Fruit fly (Drosophila melanogaster) whole organism, embryonic: ENCODE data around the gene Miga.

Source experiments
- Ada2b ChIP-seq: fragments of 200-800 bp; sonication (Bioruptor generic); IDR thresholded peaks from 2 replicates; pipeline ENCODE4 v1.3.6; 2022; ENCODE audit warnings: missing biosample characterization, missing genetic modification characterization
- Aef1 ChIP-seq: fragments of 200-800 bp; sonication (Bioruptor generic); IDR thresholded peaks from 3 replicates; pipeline ENCODE4 v1.3.6; 2022; ENCODE audit warnings: missing biosample characterization, missing genetic modification characterization
- Atf-2 ChIP-seq: fragments of 200-800 bp; sonication (Bioruptor generic); optimal IDR thresholded peaks from 2 replicates; lab custom pipeline; 2016; ENCODE audit warnings: missing biosample characterization, missing genetic modification characterization
- Awh ChIP-seq: fragments of 200-800 bp; sonication (Bioruptor generic); IDR thresholded peaks from 2 replicates; pipeline ENCODE4, ENCODE4 v1.3.6; 2022; ENCODE audit warnings: missing biosample characterization, missing genetic modification characterization
- CG12236 ChIP-seq: fragments of 200-800 bp; sonication (Bioruptor generic); optimal IDR thresholded peaks from 2 replicates; lab custom pipeline; 2016; ENCODE audit warnings: missing biosample characterization, missing genetic modification characterization
- CG14710 ChIP-seq: fragments of 200-800 bp; sonication (Bioruptor generic); optimal IDR thresholded peaks from 3 replicates; lab custom pipeline; 2019; ENCODE audit warnings: missing biosample characterization, mild to moderate bottlenecking, missing genetic modification characterization, moderate library complexity
- CG17829 ChIP-seq: fragments of 200-800 bp; optimal IDR thresholded peaks from 2 replicates; lab custom pipeline; 2019; ENCODE audit warnings: missing biosample characterization, mild to moderate bottlenecking, missing genetic modification characterization, moderate library complexity
- CG17912 ChIP-seq: fragments of 200-800 bp; sonication (Bioruptor generic); optimal IDR thresholded peaks from 2 replicates; lab custom pipeline; 2018; ENCODE audit warnings: missing biosample characterization, mild to moderate bottlenecking, missing genetic modification characterization
- CG2116 ChIP-seq: fragments of 200-800 bp; sonication (Bioruptor generic); optimal IDR thresholded peaks from 3 replicates; lab custom pipeline; 2018; ENCODE audit warnings: missing biosample characterization, mild to moderate bottlenecking, missing genetic modification characterization
- CG2120 ChIP-seq: fragments of 200-800 bp; sonication (Bioruptor generic); optimal IDR thresholded peaks from 3 replicates; lab custom pipeline; 2016; ENCODE audit warnings: missing biosample characterization, missing genetic modification characterization
- CG2889 ChIP-seq: fragments of 200-800 bp; sonication (Bioruptor generic); IDR thresholded peaks from 3 replicates; pipeline ENCODE4 v1.3.6; 2022; ENCODE audit warnings: missing biosample characterization, missing genetic modification characterization
- CG30431 ChIP-seq: fragments of 200-800 bp; sonication (Bioruptor generic); optimal IDR thresholded peaks from 2 replicates; lab custom pipeline; 2017; ENCODE audit warnings: missing biosample characterization, missing genetic modification characterization
- CG32532 ChIP-seq: fragments of 200-800 bp; sonication (Bioruptor generic); IDR thresholded peaks from 2 replicates; pipeline ENCODE4 v1.3.6; 2022; ENCODE audit warnings: missing biosample characterization, missing genetic modification characterization
- CG4360 ChIP-seq: fragments of 200-800 bp; sonication (Bioruptor generic); IDR thresholded peaks from 2 replicates; pipeline ENCODE4 v1.3.6; 2022; ENCODE audit warnings: missing biosample characterization, missing genetic modification characterization
- CG7987 ChIP-seq: fragments of 200-800 bp; sonication (Bioruptor generic); optimal IDR thresholded peaks from 2 replicates; lab custom pipeline; 2018; ENCODE audit warnings: missing biosample characterization, mild to moderate bottlenecking, missing genetic modification characterization, moderate library complexity
- CG8765 ChIP-seq: fragments of 200-800 bp; sonication (Bioruptor generic); IDR thresholded peaks from 2 replicates; pipeline ENCODE4 v1.3.6; 2022; ENCODE audit warnings: missing biosample characterization, missing genetic modification characterization
- CG8944 ChIP-seq: fragments of 200-800 bp; sonication (Bioruptor generic); optimal IDR thresholded peaks from 3 replicates; lab custom pipeline; 2016; ENCODE audit warnings: missing biosample characterization, missing genetic modification characterization
- CG9817 ChIP-seq: fragments of 200-800 bp; sonication (Bioruptor generic); optimal IDR thresholded peaks from 2 replicates; lab custom pipeline; 2018; ENCODE audit warnings: missing biosample characterization, mild to moderate bottlenecking, missing genetic modification characterization, moderate library complexity
- CoRest ChIP-seq: fragments of 200-800 bp; sonication (Bioruptor generic); optimal IDR thresholded peaks from 3 replicates; lab custom pipeline; 2018; ENCODE audit warnings: missing biosample characterization, mild to moderate bottlenecking, missing genetic modification characterization, moderate library complexity
- D19B ChIP-seq: fragments of 200-800 bp; sonication (Bioruptor generic); optimal IDR thresholded peaks from 2 replicates; lab custom pipeline; 2017; ENCODE audit warnings: missing biosample characterization, mild to moderate bottlenecking, missing genetic modification characterization
- Fer2 ChIP-seq: fragments of 200-800 bp; sonication (Bioruptor generic); optimal IDR thresholded peaks from 2 replicates; lab custom pipeline; 2018; ENCODE audit warnings: missing biosample characterization, mild to moderate bottlenecking, missing genetic modification characterization, moderate library complexity
- H2.0 ChIP-seq: fragments of 200-800 bp; sonication (Bioruptor generic); IDR thresholded peaks from 2 replicates; pipeline ENCODE4 v1.3.6; 2022; ENCODE audit warnings: missing biosample characterization, missing genetic modification characterization
- HmgZ ChIP-seq: fragments of 200-800 bp; sonication (Bioruptor generic); optimal IDR thresholded peaks from 2 replicates; lab custom pipeline; 2018; ENCODE audit warnings: missing biosample characterization, mild to moderate bottlenecking, missing genetic modification characterization
- Mes4 ChIP-seq: fragments of 200-800 bp; sonication (Bioruptor generic); optimal IDR thresholded peaks from 2 replicates; lab custom pipeline; 2016; ENCODE audit warnings: missing biosample characterization, missing genetic modification characterization
- Opbp ChIP-seq: fragments of 200-800 bp; sonication (Bioruptor generic); IDR thresholded peaks from 3 replicates; pipeline ENCODE4 v1.3.6; 2022; ENCODE audit warnings: missing biosample characterization, missing genetic modification characterization; ENCODE audit not compliant: partially characterized antibody
- Vsx1 ChIP-seq: fragments of 200-800 bp; sonication (Bioruptor generic); optimal IDR thresholded peaks from 2 replicates; lab custom pipeline; 2017; ENCODE audit warnings: missing biosample characterization, mild to moderate bottlenecking, missing genetic modification characterization, missing genetic modification reagents
- Xrp1 ChIP-seq: fragments of 200-800 bp; sonication (Bioruptor generic); IDR thresholded peaks from 2 replicates; pipeline ENCODE4 v1.3.6; 2022; ENCODE audit warnings: missing biosample characterization, missing genetic modification characterization
- ash1 ChIP-seq: fragments of 200-800 bp; sonication (Bioruptor generic); optimal IDR thresholded peaks from 2 replicates; lab custom pipeline; 2018; ENCODE audit warnings: missing biosample characterization, mild to moderate bottlenecking, missing genetic modification characterization
- cad ChIP-seq: fragments of >200 bp; optimal IDR thresholded peaks from 2 replicates; lab custom pipeline; 2017; ENCODE audit warnings: missing biosample characterization, missing genetic modification characterization
- caup ChIP-seq: fragments of 200-800 bp; sonication (Bioruptor generic); optimal IDR thresholded peaks from 3 replicates; lab custom pipeline; 2017; ENCODE audit warnings: missing biosample characterization, mild to moderate bottlenecking, missing genetic modification characterization, moderate library complexity; ENCODE audit not compliant: severe bottlenecking
- cg ChIP-seq: fragments of 200-800 bp; sonication (Bioruptor generic); optimal IDR thresholded peaks from 3 replicates; lab custom pipeline; 2019; ENCODE audit warnings: missing biosample characterization, mild to moderate bottlenecking, missing genetic modification characterization, moderate library complexity
- chif ChIP-seq, 2 experiments: fragments of 200-800 bp; sonication (Bioruptor generic); optimal IDR thresholded peaks; 3 replicates each; lab custom pipeline; 2016; ENCODE audit warnings: missing biosample characterization in 2 of 2, missing genetic modification characterization in 2 of 2
- croc ChIP-seq: fragments of 200-800 bp; sonication (Bioruptor generic); conservative IDR thresholded peaks from 3 replicates; pipeline ENCODE4 v1.3.6; 2022; ENCODE audit warnings: missing biosample characterization, missing genetic modification characterization
- dm ChIP-seq: fragments of 200-800 bp; sonication (Bioruptor generic); optimal IDR thresholded peaks from 3 replicates; lab custom pipeline; 2016; ENCODE audit warnings: missing biosample characterization, missing genetic modification characterization
- dysf ChIP-seq: fragments of 200-800 bp; sonication (Bioruptor generic); IDR thresholded peaks from 3 replicates; pipeline ENCODE4 v1.3.6; 2022; ENCODE audit warnings: missing biosample characterization, missing genetic modification characterization
- emc ChIP-seq: fragments of 200-800 bp; sonication (Bioruptor generic); optimal IDR thresholded peaks from 2 replicates; lab custom pipeline; 2016; ENCODE audit warnings: missing biosample characterization, missing genetic modification characterization
- en ChIP-seq: fragments of 200-800 bp; sonication (Bioruptor generic); optimal IDR thresholded peaks from 2 replicates; lab custom pipeline; 2016; ENCODE audit warnings: missing biosample characterization, missing genetic modification characterization
- ewg ChIP-seq: fragments of 200-800 bp; sonication (Bioruptor generic); optimal IDR thresholded peaks from 3 replicates; lab custom pipeline; 2017; ENCODE audit warnings: mild to moderate bottlenecking, missing biosample characterization, missing genetic modification reagents, missing genetic modification characterization
- gce ChIP-seq: fragments of 200-800 bp; sonication (Bioruptor generic); IDR thresholded peaks from 3 replicates; pipeline ENCODE4 v1.3.6; 2022; ENCODE audit warnings: missing biosample characterization, missing genetic modification characterization
- her ChIP-seq: fragments of 200-800 bp; sonication (Bioruptor generic); optimal IDR thresholded peaks from 2 replicates; lab custom pipeline; 2016; ENCODE audit warnings: missing biosample characterization, missing genetic modification characterization
- knrl ChIP-seq: fragments of 200-800 bp; sonication (Bioruptor generic); IDR thresholded peaks from 3 replicates; pipeline ENCODE4 v1.3.6; 2022; ENCODE audit warnings: missing biosample characterization, missing genetic modification characterization; ENCODE audit not compliant: partially characterized antibody
- pan ChIP-seq, 4 experiments: fragments of >200 bp in 3 of 4; fragments of 200-800 bp in 1 of 4; sonication (Bioruptor generic) in 1 of 4; optimal IDR thresholded peaks in 3 of 4; IDR thresholded peaks in 1 of 4; 2 replicates each; pipeline versions ENCODE4 v1.3.6 to Lab custom; 2017 to 2022; ENCODE audit warnings: missing biosample characterization in 2 of 4, missing genetic modification characterization in 2 of 4, mixed read lengths in 1 of 4
- peb ChIP-seq: fragments of 200-800 bp; sonication (Bioruptor generic); IDR thresholded peaks from 2 replicates; pipeline ENCODE4 v1.3.6; 2022; ENCODE audit warnings: missing biosample characterization, missing genetic modification characterization
- sc ChIP-seq, 3 experiments: fragments of >200 bp in 2 of 3; fragments of 200-800 bp in 1 of 3; sonication (Bioruptor generic) in 1 of 3; optimal IDR thresholded peaks; 2 replicates in 2 of 3; 3 replicates in 1 of 3; lab custom pipeline; 2017; ENCODE audit warnings: mild to moderate bottlenecking in 1 of 3, missing biosample characterization in 1 of 3, missing genetic modification characterization in 1 of 3, missing genetic modification reagents in 1 of 3
- sd ChIP-seq: fragments of 200-800 bp; sonication (Bioruptor generic); optimal IDR thresholded peaks from 3 replicates; lab custom pipeline; 2018; ENCODE audit warnings: missing biosample characterization, mild to moderate bottlenecking, missing genetic modification characterization, moderate library complexity
- sr ChIP-seq: fragments of 200-800 bp; sonication (Bioruptor generic); IDR thresholded peaks from 3 replicates; pipeline ENCODE4 v1.3.6; 2022; ENCODE audit warnings: missing biosample characterization, missing genetic modification characterization
- tna ChIP-seq: fragments of 200-800 bp; sonication (Bioruptor generic); IDR thresholded peaks from 2 replicates; pipeline ENCODE4 v1.3.6; 2022; ENCODE audit warnings: missing biosample characterization, missing genetic modification characterization; ENCODE audit not compliant: partially characterized antibody
- vfl ChIP-seq: fragments of 200-800 bp; sonication (Bioruptor generic); optimal IDR thresholded peaks from 2 replicates; lab custom pipeline; 2016; ENCODE audit warnings: missing biosample characterization, missing genetic modification characterization
- wdn ChIP-seq: fragments of 200-800 bp; sonication (Bioruptor generic); IDR thresholded peaks from 2 replicates; pipeline ENCODE4 v1.3.6; 2022; ENCODE audit warnings: missing biosample characterization, missing genetic modification characterization

The Miga gene

DNA sequence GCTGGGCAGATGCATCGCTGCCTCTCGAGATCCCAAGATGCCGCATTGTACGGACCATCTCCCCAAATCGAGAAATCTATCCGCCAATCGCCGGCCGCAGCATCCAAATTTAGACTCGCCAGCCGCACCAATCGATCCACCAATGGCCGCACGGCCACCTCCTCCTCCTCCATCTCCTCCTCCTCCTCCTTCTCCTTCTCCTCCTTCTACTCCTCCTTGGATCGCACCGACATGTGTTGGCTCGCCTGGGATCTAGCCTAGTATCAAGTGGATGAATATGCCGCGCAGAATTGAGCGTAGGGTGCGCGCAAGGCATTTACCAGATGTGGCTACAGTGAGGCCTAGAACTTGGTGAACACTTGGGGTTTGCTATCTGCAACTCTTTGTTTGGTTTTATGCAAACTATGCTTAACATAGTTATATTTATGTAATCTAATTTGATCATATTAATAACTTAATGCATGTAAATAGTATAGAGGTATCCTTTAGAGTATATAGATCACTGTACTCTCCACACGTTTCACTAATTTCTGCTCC, 17.5 kb upstream of the Miga start, which contains the start of gene org-1 (continued):
- TF ChIP-seq D19B (peak; percentile 73), HmgZ (peak; percentile 94), Fer2 (tag; lab: Kevin White, UChicago) (peak; percentile 89), wdn (GFP tag; lab: Robert Waterston, UW) (peak; percentile 90), emc (GFP tag; lab: Kevin White, UChicago) (peak; percentile 66), CG2116 (peak; percentile 52), tna (GFP tag; lab: Robert Waterston, UW) (no peak), Awh (GFP tag; lab: Robert Waterston, UW) (peak; percentile 98), H2.0 (peak; percentile 98), sd (tag; lab: Kevin White, UChicago) (peak; percentile 72), her (GFP tag; lab: Kevin White, UChicago) (peak; percentile 22), sr (GFP tag; lab: Robert Waterston, UW) (peak; percentile 74; the same call in 2 of the 3 replicates), croc (GFP tag; lab: Robert Waterston, UW) (peak; percentile 98), knrl (no peak), ewg (GFP tag; lab: Kevin White, UChicago) (peak; percentile 88), CG2889 (GFP tag; lab: Robert Waterston, UW) (peak; percentile 94), CG17912 (GFP tag; lab: Kevin White, UChicago) (peak; percentile 76), CG2120 (GFP tag; lab: Kevin White, UChicago) (peak; percentile 86), ash1 (GFP tag; lab: Kevin White, UChicago) (no peak), Xrp1 (peak; percentile 98), CG17829 (tag; lab: Kevin White, UChicago) (peak; percentile 97), CG9817 (tag; lab: Kevin White, UChicago) (peak; percentile 96), Aef1 (GFP tag; lab: Robert Waterston, UW) (peak; percentile 97), gce (GFP tag; lab: Robert Waterston, UW) (peak; percentile 97), CG8944 (peak; percentile 86), cad (GFP tag; lab: Kevin White, UChicago) (no peak), Mes4 (GFP tag; lab: Kevin White, UChicago) (peak; percentile 67), CG4360 (GFP tag; lab: Robert Waterston, UW) (peak; percentile 87), CG8765 (GFP tag; lab: Robert Waterston, UW) (peak; percentile 96), pan (optimal IDR thresholded peaks at IDR 0.05; lab: Kevin White, UChicago) (no peak), pan (GFP tag; optimal IDR thresholded peaks at IDR 0.05 in 1 of 2, IDR thresholded peaks at IDR 0.05 in 1 of 2) (peak in 1 of 2 experiments; percentile 97), CG32532 (GFP tag; lab: Robert Waterston, UW) (peak; percentile 96), Vsx1 (GFP tag; lab: Kevin White, UChicago) (peak; percentile 83), sc (optimal IDR thresholded peaks at IDR 0.05; lab: Kevin White, UChicago) (no peak), sc (GFP tag; optimal IDR thresholded peaks at IDR 0.05; lab: Kevin White, UChicago) (peak; percentile 93), cg (GFP tag; lab: Kevin White, UChicago) (no peak), dm (GFP tag; lab: Kevin White, UChicago) (peak; percentile 76), en (GFP tag; lab: Kevin White, UChicago) (peak; percentile 62), CG14710 (tag; lab: Kevin White, UChicago) (peak; percentile 95), dysf (GFP tag; lab: Robert Waterston, UW) (peak; percentile 98), Ada2b (GFP tag; lab: Robert Waterston, UW) (peak; percentile 98), CG12236 (peak; percentile 50), Opbp (GFP tag; lab: Robert Waterston, UW) (no peak), CG30431 (peak; percentile 95), caup (peak; percentile 89), CoRest (tag; lab: Kevin White, UChicago) (peak; percentile 97), vfl (GFP tag; lab: Kevin White, UChicago) (peak; percentile 51), Atf-2 (peak; percentile 80), CG7987 (GFP tag; lab: Kevin White, UChicago) (peak; percentile 73), peb (GFP tag; lab: Robert Waterston, UW) (peak; percentile 96), chif (GFP tag; optimal IDR thresholded peaks at IDR 0.05; lab: Kevin White, UChicago) (peak; percentile 82 to 95)
